Fruit fly (Drosophila melanogaster) whole organism, embryonic: Measurements from ENCODE around the gene CG8568.

Source experiments
- Abd-B ChIP-seq: fragments of 200-800 bp; sonication (Bioruptor generic); optimal IDR thresholded peaks from 2 replicates; lab custom pipeline; 2018; ENCODE audit warnings: missing biosample characterization, mild to moderate bottlenecking, missing genetic modification characterization, moderate library complexity
- Atf-2 ChIP-seq: fragments of 200-800 bp; sonication (Bioruptor generic); optimal IDR thresholded peaks from 2 replicates; lab custom pipeline; 2016; ENCODE audit warnings: missing biosample characterization, missing genetic modification characterization
- Atf6 ChIP-seq: fragments of 200-800 bp; sonication (Bioruptor generic); IDR thresholded peaks from 2 replicates; pipeline ENCODE4 v1.3.6; 2022; ENCODE audit warnings: missing biosample characterization, missing genetic modification characterization
- CG10321 ChIP-seq: fragments of 200-800 bp; sonication (Bioruptor generic); IDR thresholded peaks from 2 replicates; pipeline ENCODE4 v1.3.6; 2022; ENCODE audit warnings: missing biosample characterization, missing genetic modification characterization
- CG10431 ChIP-seq: fragments of 200-800 bp; sonication (Bioruptor generic); optimal IDR thresholded peaks from 3 replicates; lab custom pipeline; 2018; ENCODE audit warnings: missing biosample characterization, mild to moderate bottlenecking, missing genetic modification characterization
- CG14014 ChIP-seq: fragments of 200-800 bp; sonication (Bioruptor generic); IDR thresholded peaks from 2 replicates; pipeline ENCODE4 v1.3.6; 2022; ENCODE audit warnings: missing biosample characterization, missing genetic modification characterization
- CG14441 ChIP-seq: fragments of 200-800 bp; sonication (Bioruptor generic); IDR thresholded peaks from 2 replicates; pipeline ENCODE4 v1.3.6; 2022; ENCODE audit warnings: missing biosample characterization, missing genetic modification characterization
- CG14860 ChIP-seq: fragments of 200-800 bp; sonication (Bioruptor generic); IDR thresholded peaks from 3 replicates; pipeline ENCODE4 v1.3.6; 2022; ENCODE audit warnings: missing biosample characterization, missing genetic modification characterization; ENCODE audit not compliant: partially characterized antibody
- CG16813 ChIP-seq: fragments of 200-800 bp; sonication (Bioruptor generic); IDR thresholded peaks from 3 replicates; pipeline ENCODE4 v1.3.6; 2022; ENCODE audit warnings: missing biosample characterization, missing genetic modification characterization; ENCODE audit not compliant: partially characterized antibody
- CG17359 ChIP-seq: fragments of 200-800 bp; sonication (Bioruptor generic); optimal IDR thresholded peaks from 3 replicates; lab custom pipeline; 2018; ENCODE audit warnings: missing biosample characterization, mild to moderate bottlenecking, missing genetic modification characterization, moderate library complexity
- CG2116 ChIP-seq: fragments of 200-800 bp; sonication (Bioruptor generic); optimal IDR thresholded peaks from 3 replicates; lab custom pipeline; 2018; ENCODE audit warnings: missing biosample characterization, mild to moderate bottlenecking, missing genetic modification characterization
- CG2712 ChIP-seq: fragments of 200-800 bp; optimal IDR thresholded peaks from 3 replicates; lab custom pipeline; 2019; ENCODE audit warnings: missing biosample characterization, mild to moderate bottlenecking, missing genetic modification characterization, moderate library complexity
- CG4360 ChIP-seq: fragments of 200-800 bp; sonication (Bioruptor generic); IDR thresholded peaks from 2 replicates; pipeline ENCODE4 v1.3.6; 2022; ENCODE audit warnings: missing biosample characterization, missing genetic modification characterization
- CG4820 ChIP-seq: fragments of 200-800 bp; sonication (Bioruptor generic); optimal IDR thresholded peaks from 3 replicates; lab custom pipeline; 2016; ENCODE audit warnings: missing biosample characterization, missing genetic modification characterization
- CG6654 ChIP-seq: fragments of 200-800 bp; sonication (Bioruptor generic); optimal IDR thresholded peaks from 2 replicates; lab custom pipeline; 2017; ENCODE audit warnings: missing biosample characterization, mild to moderate bottlenecking, missing genetic modification characterization
- CG7745 ChIP-seq: fragments of 200-800 bp; sonication (Bioruptor generic); optimal IDR thresholded peaks from 2 replicates; lab custom pipeline; 2018; ENCODE audit warnings: missing biosample characterization, mild to moderate bottlenecking, missing genetic modification characterization, moderate library complexity
- CG8281 ChIP-seq: fragments of 200-800 bp; sonication (Bioruptor generic); optimal IDR thresholded peaks from 2 replicates; lab custom pipeline; 2018; ENCODE audit warnings: missing biosample characterization, mild to moderate bottlenecking, missing genetic modification characterization, moderate library complexity
- CG9215 ChIP-seq: fragments of 200-800 bp; sonication (Bioruptor generic); IDR thresholded peaks from 2 replicates; pipeline ENCODE4 v1.3.6; 2022; ENCODE audit warnings: missing biosample characterization, missing genetic modification characterization
- D19B ChIP-seq: fragments of 200-800 bp; sonication (Bioruptor generic); optimal IDR thresholded peaks from 2 replicates; lab custom pipeline; 2017; ENCODE audit warnings: missing biosample characterization, mild to moderate bottlenecking, missing genetic modification characterization
- Doc2 ChIP-seq: fragments of 200-800 bp; sonication (Bioruptor generic); IDR thresholded peaks from 2 replicates; pipeline ENCODE4 v1.3.6; 2022; ENCODE audit warnings: missing biosample characterization, missing genetic modification characterization
- Drgx ChIP-seq: fragments of 200-800 bp; sonication (Bioruptor generic); IDR thresholded peaks from 2 replicates; pipeline ENCODE4 v1.3.6; 2022; ENCODE audit warnings: missing biosample characterization, missing genetic modification characterization
- Gsc ChIP-seq: fragments of 200-800 bp; sonication (Bioruptor generic); IDR thresholded peaks from 2 replicates; pipeline ENCODE4 v1.3.6; 2022; ENCODE audit warnings: missing biosample characterization, missing genetic modification characterization
- Gug ChIP-seq: fragments of 200-800 bp; sonication (Bioruptor generic); IDR thresholded peaks from 4 replicates; pipeline ENCODE4 v1.3.6; 2022; ENCODE audit warnings: missing biosample characterization, missing genetic modification characterization
- HLH4C ChIP-seq: fragments of 200-800 bp; sonication (Bioruptor generic); IDR thresholded peaks from 3 replicates; pipeline ENCODE4 v1.3.6; 2022; ENCODE audit warnings: missing biosample characterization, missing genetic modification characterization; ENCODE audit not compliant: partially characterized antibody
- HLHmδ ChIP-seq: fragments of 200-800 bp; sonication (Bioruptor generic); optimal IDR thresholded peaks from 2 replicates; lab custom pipeline; 2018; ENCODE audit warnings: missing biosample characterization, mild to moderate bottlenecking, missing genetic modification characterization, moderate library complexity
- Lpt ChIP-seq: fragments of >200 bp; optimal IDR thresholded peaks from 2 replicates; lab custom pipeline; 2018; ENCODE audit warnings: missing biosample characterization, missing genetic modification characterization
- MESR4 ChIP-seq: fragments of 200-800 bp; sonication (Bioruptor generic); optimal IDR thresholded peaks from 2 replicates; lab custom pipeline; 2018; ENCODE audit warnings: missing biosample characterization, mild to moderate bottlenecking, missing genetic modification characterization, moderate library complexity
- Nf-YA ChIP-seq: fragments of 200-800 bp; sonication (Bioruptor generic); IDR thresholded peaks from 2 replicates; pipeline ENCODE4 v1.3.6; 2022; ENCODE audit warnings: missing biosample characterization, missing genetic modification characterization
- Optix ChIP-seq: fragments of 200-800 bp; sonication (Bioruptor generic); IDR thresholded peaks from 3 replicates; pipeline ENCODE4 v1.3.6; 2022; ENCODE audit warnings: missing biosample characterization, missing genetic modification characterization
- Ptx1 ChIP-seq: fragments of 200-800 bp; sonication (Bioruptor generic); IDR thresholded peaks from 2 replicates; pipeline ENCODE4 v1.3.6; 2022; ENCODE audit warnings: missing biosample characterization, missing genetic modification characterization
- Six4 ChIP-seq: fragments of 200-800 bp; sonication (Bioruptor generic); optimal IDR thresholded peaks from 2 replicates; lab custom pipeline; 2016; ENCODE audit warnings: missing biosample characterization, missing genetic modification characterization
- Sox100B ChIP-seq: fragments of 200-800 bp; sonication (Bioruptor generic); optimal IDR thresholded peaks from 3 replicates; lab custom pipeline; 2018; ENCODE audit warnings: missing biosample characterization, mild to moderate bottlenecking, missing genetic modification characterization
- Sox102F ChIP-seq: fragments of 200-800 bp; sonication (Bioruptor generic); optimal IDR thresholded peaks from 2 replicates; lab custom pipeline; 2018; ENCODE audit warnings: missing biosample characterization, mild to moderate bottlenecking, missing genetic modification characterization, moderate library complexity
- Spps ChIP-seq: fragments of 200-800 bp; sonication (Bioruptor generic); optimal IDR thresholded peaks from 2 replicates; lab custom pipeline; 2018; ENCODE audit warnings: missing biosample characterization, mild to moderate bottlenecking, missing genetic modification characterization
- Trl ChIP-seq, 3 experiments: fragments of >200 bp in 2 of 3; fragments of 200-800 bp in 1 of 3; sonication (Bioruptor generic) in 1 of 3; optimal IDR thresholded peaks; 2 replicates in 1 of 3; 3 replicates in 2 of 3; lab custom pipeline; 2016 to 2017; ENCODE audit warnings: missing biosample characterization in 1 of 3, missing genetic modification characterization in 1 of 3
- Xrp1 ChIP-seq: fragments of 200-800 bp; sonication (Bioruptor generic); IDR thresholded peaks from 2 replicates; pipeline ENCODE4 v1.3.6; 2022; ENCODE audit warnings: missing biosample characterization, missing genetic modification characterization
- az2 ChIP-seq: fragments of 200-800 bp; sonication (Bioruptor generic); optimal IDR thresholded peaks from 3 replicates; lab custom pipeline; 2016; ENCODE audit warnings: missing biosample characterization, missing genetic modification characterization
- chinmo ChIP-seq: fragments of 200-800 bp; sonication (Bioruptor generic); IDR thresholded peaks from 4 replicates; pipeline ENCODE4 v1.3.6; 2022; ENCODE audit warnings: missing biosample characterization, missing genetic modification characterization; ENCODE audit not compliant: partially characterized antibody
- esg ChIP-seq: fragments of 200-800 bp; sonication (Bioruptor generic); conservative IDR thresholded peaks from 2 replicates; pipeline ENCODE4 v1.3.6; 2022; ENCODE audit warnings: missing biosample characterization, missing genetic modification characterization
- gem ChIP-seq: fragments of 200-800 bp; sonication (Bioruptor generic); optimal IDR thresholded peaks from 2 replicates; lab custom pipeline; 2019; ENCODE audit warnings: missing biosample characterization, mild to moderate bottlenecking, missing genetic modification characterization, moderate library complexity
- gsb-n ChIP-seq: fragments of 200-800 bp; sonication (Bioruptor generic); optimal IDR thresholded peaks from 3 replicates; lab custom pipeline; 2018; ENCODE audit warnings: missing biosample characterization, mild to moderate bottlenecking, missing genetic modification characterization
- prd ChIP-seq, 3 experiments: fragments of >200 bp in 2 of 3; fragments of 200-800 bp in 1 of 3; sonication (Bioruptor generic) in 1 of 3; optimal IDR thresholded peaks in 2 of 3; IDR thresholded peaks in 1 of 3; 2 replicates in 2 of 3; 3 replicates in 1 of 3; pipeline versions ENCODE4 v1.3.6 to Lab custom; 2017 to 2022; ENCODE audit warnings: missing biosample characterization in 1 of 3, missing genetic modification characterization in 1 of 3
- pros ChIP-seq: fragments of 200-800 bp; sonication (Bioruptor generic); optimal IDR thresholded peaks from 3 replicates; lab custom pipeline; 2019; ENCODE audit warnings: missing biosample characterization, mild to moderate bottlenecking, missing genetic modification characterization, moderate library complexity
- row ChIP-seq: fragments of 200-800 bp; sonication (Bioruptor generic); IDR thresholded peaks from 3 replicates; pipeline ENCODE4 v1.3.6; 2022; ENCODE audit warnings: missing biosample characterization, missing genetic modification characterization
- slbo ChIP-seq: fragments of 200-800 bp; sonication (Bioruptor generic); IDR thresholded peaks from 2 replicates; pipeline ENCODE4 v1.3.6; 2022; ENCODE audit warnings: missing biosample characterization, missing genetic modification characterization
- slp2 ChIP-seq: fragments of 200-800 bp; sonication (Bioruptor generic); optimal IDR thresholded peaks from 2 replicates; lab custom pipeline; 2016; ENCODE audit warnings: missing biosample characterization, missing genetic modification characterization
- ssp ChIP-seq: fragments of 200-800 bp; sonication (Bioruptor generic); IDR thresholded peaks from 2 replicates; pipeline ENCODE4 v1.3.6; 2022; ENCODE audit warnings: missing biosample characterization, missing genetic modification characterization
- zfh1 ChIP-seq: fragments of 200-800 bp; sonication (Bioruptor generic); IDR thresholded peaks from 3 replicates; pipeline ENCODE4 v1.3.6; 2022; ENCODE audit warnings: missing biosample characterization, missing genetic modification characterization

CG8568 gene

DNA sequence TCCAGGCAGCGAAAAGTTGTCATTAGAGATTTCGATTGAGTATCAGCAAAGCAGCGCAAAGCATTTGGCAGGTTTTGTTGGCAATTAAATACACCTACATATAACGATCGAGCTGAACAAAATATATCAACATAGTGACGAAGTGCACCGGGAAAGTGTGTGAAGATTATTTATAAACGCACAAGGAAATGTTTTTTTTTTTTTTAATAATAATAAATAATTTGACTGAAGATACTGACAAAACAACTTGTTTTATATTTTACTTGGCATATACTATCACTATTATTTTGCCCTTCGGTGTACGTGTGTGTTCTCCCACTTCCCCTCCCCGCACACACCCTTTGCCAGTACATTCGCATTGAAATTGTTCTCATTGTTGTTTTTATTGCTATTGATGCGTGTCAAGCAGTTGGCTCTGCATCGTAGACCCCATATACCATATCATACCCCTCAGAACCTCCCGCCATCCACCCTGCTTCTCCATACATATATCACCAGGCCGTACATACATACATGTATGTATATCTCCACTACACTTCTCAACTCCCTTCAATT, 43.0 kb upstream of the CG8568 start (continued):
- no peak for TF ChIP-seq Six4 (GFP tag; lab: Kevin White, UChicago)
- no peak for TF ChIP-seq slp2 (GFP tag; lab: Kevin White, UChicago)
- no peak for TF ChIP-seq Lpt
- TF ChIP-seq CG10321 (GFP tag; lab: Robert Waterston, UW): no peak
- TF ChIP-seq Nf-YA (GFP tag; lab: Robert Waterston, UW): no peak
- no peak for TF ChIP-seq Doc2
- peak; percentile 30 for TF ChIP-seq CG17359
- TF ChIP-seq Gsc (GFP tag; lab: Robert Waterston, UW): no peak
- peak; percentile 43; the same call in 1 of the 2 replicates for TF ChIP-seq esg
- no peak for TF ChIP-seq Atf-2 (GFP tag; lab: Kevin White, UChicago)
- no peak for TF ChIP-seq CG6654 (GFP tag; lab: Kevin White, UChicago)
- TF ChIP-seq pros (GFP tag; lab: Kevin White, UChicago): peak; percentile 46
- no peak for TF ChIP-seq Atf6
- TF ChIP-seq Abd-B (GFP tag; lab: Kevin White, UChicago): no peak
- no peak for TF ChIP-seq HLHmδ (GFP tag; lab: Kevin White, UChicago)
- TF ChIP-seq gsb-n (tag; lab: Kevin White, UChicago): no peak
- TF ChIP-seq Sox100B: peak; percentile 15
- TF ChIP-seq MESR4 (GFP tag; lab: Kevin White, UChicago): no peak
- TF ChIP-seq ssp (GFP tag; lab: Robert Waterston, UW): no peak
- TF ChIP-seq az2 (GFP tag; lab: Kevin White, UChicago): no peak
- TF ChIP-seq Optix (GFP tag; lab: Robert Waterston, UW): no peak
- TF ChIP-seq Spps: no peak
- TF ChIP-seq Trl (optimal IDR thresholded peaks at IDR 0.05; lab: Kevin White, UChicago): no peak
- no peak for TF ChIP-seq Trl (GFP tag; optimal IDR thresholded peaks at IDR 0.05; lab: Kevin White, UChicago)
- no peak for TF ChIP-seq CG10431
- peak; percentile 9 for TF ChIP-seq CG4820 (GFP tag; lab: Kevin White, UChicago)
- no peak for TF ChIP-seq Gug

- TF ChIP-seq gem (tag; lab: Kevin White, UChicago) (peak; percentile 17), Ptx1 (GFP tag; lab: Robert Waterston, UW) (0 out of 2 replicates have a peak, but pooled peaks have one; percentile 18), CG9215 (GFP tag; lab: Robert Waterston, UW) (no peak), CG14014 (GFP tag; lab: Robert Waterston, UW) (no peak), chinmo (GFP tag; lab: Robert Waterston, UW) (0 out of 4 replicates have a peak, but pooled peaks have one; percentile 48), prd (optimal IDR thresholded peaks at IDR 0.05; lab: Kevin White, UChicago) (no peak), prd (GFP tag; IDR thresholded peaks at IDR 0.05; lab: Robert Waterston, UW) (peak; percentile 39; the same call in 1 of the 3 replicates), CG7745 (tag; lab: Kevin White, UChicago) (no peak), CG2116 (GFP tag; lab: Kevin White, UChicago) (no peak), CG14441 (GFP tag; lab: Robert Waterston, UW) (0 out of 2 replicates have a peak, but pooled peaks have one; percentile 6), gsb-n (tag; lab: Kevin White, UChicago) (no peak), Xrp1 (peak; percentile 13; the same call in 1 of the 2 replicates), slbo (GFP tag; lab: Robert Waterston, UW) (0 out of 2 replicates have a peak, but pooled peaks have one; percentile 18), zfh1 (0 out of 3 replicates have a peak, but pooled peaks have one; percentile 27), CG14860 (GFP tag; lab: Robert Waterston, UW) (0 out of 3 replicates have a peak, but pooled peaks have one; percentile 38), Gug (no peak), CG4360 (GFP tag; lab: Robert Waterston, UW) (peak; percentile 44; the same call in 1 of the 2 replicates), row (GFP tag; lab: Robert Waterston, UW) (peak; percentile 36; the same call in 1 of the 3 replicates), D19B (GFP tag; lab: Kevin White, UChicago) (peak; percentile 56), CG8281 (tag; lab: Kevin White, UChicago) (peak; percentile 98), Drgx (GFP tag; lab: Robert Waterston, UW) (peak; percentile 51; the same call in 1 of the 2 replicates), CG16813 (GFP tag; lab: Robert Waterston, UW) (peak; percentile 26; the same call in 1 of the 3 replicates), CG2712 (tag; lab: Kevin White, UChicago) (peak; percentile 20), Sox102F (peak; percentile 19), HLH4C (GFP tag; lab: Robert Waterston, UW) (peak; percentile 58)
- TF ChIP-seq, all 482 proteins: peak for 18
These were observed 41.4 kb upstream of the CG8568 start for dm6 chrX:17493635-17494296.
